Fruit fly (Drosophila melanogaster): ENCODE data around the gene rdgB.

Gene rdgB

DNA sequence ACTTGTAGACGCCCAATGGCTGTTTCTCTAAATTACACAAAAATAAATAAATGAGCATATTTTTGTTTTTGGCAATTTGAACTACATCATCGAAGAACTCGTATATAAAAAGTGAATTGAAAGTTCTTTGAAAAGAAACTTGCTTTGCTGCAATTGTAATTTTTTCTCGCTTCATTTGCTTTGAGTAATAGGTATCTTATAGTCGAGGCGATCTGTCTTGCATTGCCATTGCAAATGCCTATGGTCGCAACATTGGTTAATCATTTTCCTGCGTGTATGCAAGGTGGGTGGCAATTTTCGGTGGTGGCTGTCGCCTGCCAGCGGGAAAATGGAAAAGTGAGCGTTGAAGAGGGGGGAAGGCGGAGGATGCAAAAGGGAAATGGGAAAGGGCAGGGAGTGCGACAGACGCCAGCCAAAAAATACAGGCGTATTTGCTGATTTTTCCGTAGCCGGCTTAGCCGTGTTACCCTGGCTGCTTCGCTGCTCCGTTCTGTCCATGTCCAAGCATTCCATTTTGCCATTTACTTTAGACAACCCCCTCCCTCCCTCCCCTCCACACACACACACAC, 24.8 kb downstream of the rdgB start:
- no peak for TF ChIP-seq EcR (GFP tag; optimal IDR thresholded peaks at IDR 0.05)
- TF ChIP-seq usp (GFP tag; optimal IDR thresholded peaks at IDR 0.05): no peak

DNA sequence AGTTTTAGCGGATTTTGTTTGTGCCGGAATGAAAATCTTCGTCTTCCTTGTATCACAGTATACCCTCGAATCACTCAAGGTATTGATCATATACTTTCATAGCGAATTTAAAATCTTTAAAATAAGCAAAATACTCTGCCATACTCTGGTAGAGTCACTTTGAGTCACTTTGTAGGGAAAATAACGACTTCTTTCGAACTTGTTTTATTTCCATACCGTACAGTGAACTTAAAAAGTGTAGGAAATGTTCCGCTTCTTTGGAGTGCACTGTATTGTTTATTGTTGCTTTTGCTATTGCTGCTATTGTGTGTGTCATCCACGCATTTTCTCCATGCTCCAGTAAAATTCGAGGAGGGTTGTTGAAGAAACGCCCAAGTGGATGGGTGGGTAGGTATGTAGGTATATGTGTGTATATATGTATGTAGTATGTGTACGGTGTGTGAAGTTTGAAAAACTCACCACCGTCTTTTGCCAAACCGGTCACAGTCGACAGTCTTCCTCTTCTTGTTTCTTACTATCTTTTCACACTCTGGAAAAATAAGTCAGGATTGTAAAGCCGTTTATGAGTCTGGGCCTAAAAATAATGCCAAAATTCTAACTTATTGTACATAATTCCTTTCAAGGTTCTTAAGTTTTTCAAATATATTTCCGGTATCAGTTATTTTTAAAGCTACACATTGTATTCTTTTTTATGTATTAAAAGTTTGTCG, 26.6 kb downstream of the rdgB start:
- TF ChIP-seq EcR (GFP tag; optimal IDR thresholded peaks at IDR 0.05) (no peak), Dll (optimal IDR thresholded peaks at IDR 0.05) (no peak), psq (optimal IDR thresholded peaks at IDR 0.05) (no peak), pan (optimal IDR thresholded peaks at IDR 0.05) (no peak), CG8478 (optimal IDR thresholded peaks at IDR 0.05) (no peak), usp (GFP tag; optimal IDR thresholded peaks at IDR 0.05) (no peak)

DNA sequence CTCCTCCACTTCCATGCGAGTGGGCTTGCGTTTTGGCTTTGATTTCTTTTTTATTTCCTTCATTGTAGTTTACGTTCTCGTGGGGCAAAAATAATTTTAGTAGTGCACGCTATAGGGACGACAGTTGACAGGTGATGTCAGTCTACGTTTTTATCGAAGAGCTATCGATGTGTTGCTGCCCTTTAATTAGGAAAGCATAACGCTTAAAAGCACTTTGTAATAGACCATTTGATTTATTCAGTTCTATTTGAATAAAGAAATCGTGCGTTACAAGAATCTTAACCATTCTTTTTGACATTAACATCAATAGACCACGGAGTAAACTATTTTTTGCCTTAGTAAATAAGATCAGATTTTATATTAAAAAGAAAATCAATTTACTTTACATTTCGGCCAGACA, 28.5 kb downstream of the rdgB start, which contains the start of gene CG10993:
TSS of gene CG10993 (minus strand) at position 101 of the 400 bp plus-strand sequence.
- TF ChIP-seq Dll (optimal IDR thresholded peaks at IDR 0.05): no peak
- TF ChIP-seq pan (optimal IDR thresholded peaks at IDR 0.05): no peak
- TF ChIP-seq CG8478 (optimal IDR thresholded peaks at IDR 0.05): no peak
- no peak for TF ChIP-seq psq (optimal IDR thresholded peaks at IDR 0.05)
- no peak for TF ChIP-seq EcR (GFP tag; optimal IDR thresholded peaks at IDR 0.05)
- TF ChIP-seq usp (GFP tag; optimal IDR thresholded peaks at IDR 0.05): no peak

DNA sequence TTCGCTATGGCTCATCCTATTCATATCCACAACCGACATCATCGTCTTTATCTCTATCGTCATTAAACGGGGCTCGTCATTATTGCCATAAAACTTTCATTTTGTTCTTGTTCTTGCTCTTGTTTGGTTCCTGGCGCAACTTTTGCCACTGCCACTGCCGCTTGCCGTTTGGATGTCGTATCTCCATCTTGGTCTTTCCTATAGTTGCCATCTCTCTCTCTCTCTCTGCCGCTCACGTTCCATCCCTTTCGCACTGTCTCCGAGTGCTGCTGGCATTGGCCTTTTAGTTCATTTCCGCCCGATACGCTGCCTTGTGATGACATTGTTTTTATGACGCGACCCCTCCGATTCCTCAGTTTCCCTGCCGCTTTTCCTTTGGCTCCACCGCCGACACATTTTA, 29.9 kb downstream of the rdgB start:
- TF ChIP-seq psq (optimal IDR thresholded peaks at IDR 0.05) (no peak), EcR (GFP tag; optimal IDR thresholded peaks at IDR 0.05) (no peak), pan (optimal IDR thresholded peaks at IDR 0.05) (no peak), CG8478 (optimal IDR thresholded peaks at IDR 0.05) (no peak), Dll (optimal IDR thresholded peaks at IDR 0.05) (no peak), usp (GFP tag; optimal IDR thresholded peaks at IDR 0.05) (no peak)

DNA sequence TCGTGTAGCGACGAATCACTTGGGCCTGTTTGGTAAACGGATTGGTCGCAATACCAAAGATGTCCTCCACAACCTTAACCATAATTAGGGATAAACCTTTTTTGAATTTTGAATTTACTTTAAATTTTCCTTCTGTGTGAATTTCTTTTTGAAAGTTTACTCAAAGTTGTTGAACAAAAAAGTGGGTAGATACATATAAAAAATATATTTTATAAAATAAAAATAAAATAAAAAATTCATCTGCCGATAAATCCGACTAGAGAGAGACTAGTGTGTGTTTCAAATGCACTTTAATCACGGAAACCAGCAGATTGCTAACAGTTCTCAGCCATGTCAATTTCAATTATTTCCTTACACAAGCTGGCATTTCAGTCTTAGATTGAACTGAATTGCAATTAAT, 35.0 kb downstream of the rdgB start, which contains the start of gene CG10996:
TSS of gene CG10996 (minus strand) at position 101 of the 400 bp plus-strand sequence.
- TF ChIP-seq CG8478 (optimal IDR thresholded peaks at IDR 0.05) (no peak), usp (GFP tag; optimal IDR thresholded peaks at IDR 0.05) (no peak), Dll (optimal IDR thresholded peaks at IDR 0.05) (no peak), EcR (GFP tag; optimal IDR thresholded peaks at IDR 0.05) (no peak), psq (optimal IDR thresholded peaks at IDR 0.05) (no peak), pan (optimal IDR thresholded peaks at IDR 0.05) (no peak)

DNA sequence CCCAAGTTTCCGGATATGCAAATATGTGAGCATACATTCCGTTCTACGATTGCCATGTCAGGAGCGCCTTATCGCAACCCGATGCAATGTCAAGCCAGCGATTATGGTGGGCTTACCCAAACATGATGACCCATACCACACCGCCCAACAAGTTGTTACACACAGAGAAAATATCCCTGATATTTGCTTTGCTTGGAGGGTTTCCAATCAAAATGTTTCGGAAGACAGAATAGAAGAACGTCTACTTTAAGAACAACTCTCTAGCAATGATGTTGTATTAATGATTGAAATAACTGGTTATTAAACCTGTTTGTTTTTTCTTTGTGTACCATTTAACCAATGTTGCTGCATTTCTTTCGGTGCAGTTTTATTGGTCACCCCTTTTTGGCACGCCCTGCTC, 38.1 kb downstream of the rdgB start:
- TF ChIP-seq usp (GFP tag; optimal IDR thresholded peaks at IDR 0.05): no peak
- TF ChIP-seq psq (optimal IDR thresholded peaks at IDR 0.05): no peak
- TF ChIP-seq CG8478 (optimal IDR thresholded peaks at IDR 0.05): no peak
- TF ChIP-seq Dll (optimal IDR thresholded peaks at IDR 0.05): no peak
- no peak for TF ChIP-seq EcR (GFP tag; optimal IDR thresholded peaks at IDR 0.05)
- no peak for TF ChIP-seq pan (optimal IDR thresholded peaks at IDR 0.05)

DNA sequence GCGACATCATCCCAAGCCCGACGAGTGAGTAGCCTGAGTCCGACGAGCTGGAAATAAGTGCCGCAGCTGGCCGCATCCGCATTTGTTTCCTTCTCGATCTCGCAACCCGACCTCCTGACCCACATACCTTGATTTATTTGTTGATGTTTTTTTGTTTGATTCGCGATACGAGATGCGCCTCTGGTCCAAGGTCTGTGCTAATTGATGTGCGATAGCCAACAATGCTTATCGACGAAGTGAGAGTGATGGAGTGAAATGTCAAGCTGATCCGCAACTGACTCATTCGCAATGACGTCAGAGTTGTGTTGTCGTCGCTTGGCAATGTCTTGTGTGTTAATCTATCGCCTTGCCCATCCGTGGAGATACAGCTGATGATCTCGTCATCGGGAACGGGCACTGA, 41.8 kb downstream of the rdgB start:
- no peak for TF ChIP-seq pan (optimal IDR thresholded peaks at IDR 0.05)
- TF ChIP-seq EcR (GFP tag; optimal IDR thresholded peaks at IDR 0.05): no peak
- TF ChIP-seq Dll (optimal IDR thresholded peaks at IDR 0.05): no peak
- no peak for TF ChIP-seq usp (GFP tag; optimal IDR thresholded peaks at IDR 0.05)
- TF ChIP-seq psq (optimal IDR thresholded peaks at IDR 0.05): no peak
- TF ChIP-seq CG8478 (optimal IDR thresholded peaks at IDR 0.05): no peak

DNA sequence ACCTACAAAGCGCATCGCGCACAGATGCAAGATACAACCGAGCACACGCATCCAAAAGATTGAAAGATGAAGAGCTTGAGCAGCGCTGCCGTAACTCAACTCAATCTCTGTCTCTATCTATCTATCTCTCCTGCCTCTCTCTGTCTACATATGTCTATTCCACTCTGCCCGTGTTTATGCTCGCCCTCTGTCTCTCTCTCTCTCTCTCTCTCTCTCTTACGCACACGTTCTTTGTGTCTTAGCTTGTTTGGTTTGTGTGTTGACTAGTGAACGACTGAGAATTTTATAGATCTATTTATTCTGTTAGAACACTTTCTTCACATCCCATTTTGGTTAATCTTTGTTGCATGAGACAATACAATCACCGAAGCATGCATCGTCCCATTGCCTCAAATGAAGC, 43.0 kb downstream of the rdgB start:
- TF ChIP-seq usp (GFP tag; optimal IDR thresholded peaks at IDR 0.05) (no peak), EcR (GFP tag; optimal IDR thresholded peaks at IDR 0.05) (no peak), pan (optimal IDR thresholded peaks at IDR 0.05) (no peak), Dll (optimal IDR thresholded peaks at IDR 0.05) (no peak), CG8478 (optimal IDR thresholded peaks at IDR 0.05) (no peak), psq (optimal IDR thresholded peaks at IDR 0.05) (no peak)

DNA sequence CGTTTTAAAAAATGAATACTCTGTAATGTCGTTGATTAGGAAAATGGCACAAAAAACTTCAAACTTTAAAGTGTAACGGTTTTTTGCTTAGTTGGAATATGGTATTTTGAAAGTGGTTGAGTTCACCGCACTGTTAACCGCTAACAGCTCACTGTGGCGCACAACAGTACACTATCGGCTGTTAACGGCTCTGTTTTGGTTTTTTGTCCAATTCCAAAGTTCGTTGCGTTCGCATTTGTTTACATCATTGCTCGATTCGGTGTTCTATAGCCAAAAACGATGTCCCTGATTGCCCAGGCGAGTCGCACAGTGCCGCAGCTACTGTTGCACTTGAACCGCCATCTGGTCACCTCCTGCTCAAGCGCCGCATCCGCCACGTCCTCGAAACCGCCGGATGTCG, 48.9 kb downstream of the rdgB start, which contains the start of gene CG11095:
TSS of gene CG11095 (plus strand) at position 205 of the 400 bp plus-strand sequence.
- TF ChIP-seq EcR (GFP tag; optimal IDR thresholded peaks at IDR 0.05): no peak
- TF ChIP-seq usp (GFP tag; optimal IDR thresholded peaks at IDR 0.05): no peak
- TF ChIP-seq psq (optimal IDR thresholded peaks at IDR 0.05): no peak
- TF ChIP-seq Dll (optimal IDR thresholded peaks at IDR 0.05): no peak
- no peak for TF ChIP-seq pan (optimal IDR thresholded peaks at IDR 0.05)
- no peak for TF ChIP-seq CG8478 (optimal IDR thresholded peaks at IDR 0.05)

DNA sequence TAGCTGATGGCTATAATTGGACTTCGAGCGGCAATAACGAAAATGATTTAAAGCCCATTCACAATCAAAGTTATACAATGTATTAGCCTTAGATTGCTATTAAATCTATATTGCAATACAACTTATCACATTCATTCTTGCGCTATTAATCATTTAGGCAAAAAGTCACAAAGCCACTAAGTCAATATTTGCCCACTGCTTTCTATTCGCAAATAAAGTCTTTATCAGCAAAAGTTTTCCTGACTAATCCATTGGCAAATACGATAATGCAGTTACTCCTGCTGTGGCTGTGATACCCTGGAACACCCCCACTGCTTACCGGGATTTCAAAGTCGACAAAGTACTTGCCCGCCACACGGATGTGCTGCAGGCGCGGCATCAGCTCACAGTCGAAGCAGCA, 51.5 kb downstream of the rdgB start:
- TF ChIP-seq CG8478 (optimal IDR thresholded peaks at IDR 0.05) (no peak), usp (GFP tag; optimal IDR thresholded peaks at IDR 0.05) (no peak), Dll (optimal IDR thresholded peaks at IDR 0.05) (no peak), pan (optimal IDR thresholded peaks at IDR 0.05) (no peak), EcR (GFP tag; optimal IDR thresholded peaks at IDR 0.05) (no peak), psq (optimal IDR thresholded peaks at IDR 0.05) (no peak)

DNA sequence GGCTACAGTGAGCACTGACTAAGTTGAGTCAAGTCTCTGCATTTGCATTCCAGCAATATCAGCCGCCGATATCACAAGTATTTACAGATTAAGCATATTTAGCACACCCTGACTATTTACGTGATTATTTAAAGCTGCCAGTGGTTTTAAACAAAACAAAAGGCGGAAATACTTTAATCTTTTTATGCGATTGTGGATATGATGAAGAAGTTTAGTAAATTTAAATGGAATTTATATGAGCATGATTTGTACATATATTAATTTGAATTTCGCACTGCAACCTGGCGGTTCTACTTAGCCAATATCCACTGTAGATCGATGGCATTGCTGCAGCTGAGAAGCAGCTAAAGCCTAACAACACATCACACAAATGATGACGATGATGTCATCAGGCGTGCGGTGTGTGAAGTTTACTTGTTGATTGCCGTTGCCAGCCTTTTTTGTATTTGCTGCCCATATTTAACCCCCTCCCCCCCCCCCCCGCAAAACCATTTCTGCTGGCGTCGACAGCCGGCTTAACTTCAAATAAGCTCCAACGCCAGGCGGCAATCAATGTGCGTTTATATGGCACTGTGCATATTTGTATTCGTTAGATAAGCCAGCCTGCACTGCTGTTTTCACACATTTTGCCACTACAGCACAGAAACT, 53.1 kb downstream of the rdgB start:
- no peak for TF ChIP-seq pan (optimal IDR thresholded peaks at IDR 0.05)
- no peak for TF ChIP-seq EcR (GFP tag; optimal IDR thresholded peaks at IDR 0.05)
- TF ChIP-seq usp (GFP tag; optimal IDR thresholded peaks at IDR 0.05): no peak
- TF ChIP-seq CG8478 (optimal IDR thresholded peaks at IDR 0.05): no peak
- TF ChIP-seq Dll (optimal IDR thresholded peaks at IDR 0.05): no peak
- no peak for TF ChIP-seq psq (optimal IDR thresholded peaks at IDR 0.05)

Data from whole organism.